Worm (Caenorhabditis elegans) whole organism, mixed stage, embryonic: Measurements from ENCODE around the gene ceh-20.

Source experiments
- blmp-1 ChIP-seq: fragments of 150-350 bp; optimal IDR thresholded peaks from 2 replicates; lab custom pipeline; 2014; ENCODE audit warnings: missing biosample characterization, missing genetic modification characterization
- ceh-39 ChIP-seq: fragments of 150-350 bp; optimal IDR thresholded peaks from 2 replicates; lab custom pipeline; 2014; ENCODE audit warnings: missing biosample characterization, missing genetic modification characterization
- ceh-43 ChIP-seq: fragments of 200-800 bp; sonication (Bioruptor generic); optimal IDR thresholded peaks from 2 replicates; lab custom pipeline; 2018; ENCODE audit warnings: mild to moderate bottlenecking, missing genetic modification characterization, moderate library complexity, missing compliant biosample characterization
- nhr-12 ChIP-seq: fragments of 150-350 bp; optimal IDR thresholded peaks from 2 replicates; lab custom pipeline; 2014; ENCODE audit warnings: missing biosample characterization, missing genetic modification characterization
- pha-4 ChIP-seq: fragments of 150-350 bp; optimal IDR thresholded peaks from 2 replicates; lab custom pipeline; 2018; ENCODE audit warnings: missing biosample characterization, missing genetic modification reagents, missing genetic modification characterization
- snpc-4 ChIP-seq: fragments of 150-350 bp; optimal IDR thresholded peaks from 2 replicates; lab custom pipeline; 2014; ENCODE audit warnings: missing biosample characterization, missing genetic modification characterization
- sptf-1 ChIP-seq: sonication (generic microtip); optimal IDR thresholded peaks from 2 replicates; lab custom pipeline; 2017; ENCODE audit warnings: mild to moderate bottlenecking, missing genetic modification characterization, moderate library complexity, missing compliant biosample characterization
- unc-39 ChIP-seq: fragments of 150-350 bp; optimal IDR thresholded peaks from 2 replicates; lab custom pipeline; 2014; ENCODE audit warnings: missing biosample characterization, missing genetic modification characterization

ce11 chrIII:6958674-6959241 is 20.9 kb upstream of the ceh-20 start:
- TF ChIP-seq snpc-4 (tag; lab: Kevin White, UChicago) = no peak
- TF ChIP-seq nhr-12 (tag; lab: Kevin White, UChicago) = no peak
- no peak for TF ChIP-seq pha-4
- no peak for TF ChIP-seq unc-39 (tag; lab: Kevin White, UChicago)
- no peak for TF ChIP-seq ceh-43
- no peak for TF ChIP-seq blmp-1 (tag; lab: Kevin White, UChicago)
- TF ChIP-seq sptf-1 = no peak
- no peak for TF ChIP-seq ceh-39 (tag; lab: Kevin White, UChicago)
